Fruit fly (Drosophila melanogaster) whole organism, wandering third instar larva: ENCODE results near the gene CG7878.

Experiments used
- Abd-B ChIP-seq: fragments of >200 bp; optimal IDR thresholded peaks from 2 replicates; lab custom pipeline; 2017; ENCODE audit warnings: missing biosample characterization, missing genetic modification characterization
- CG9705 ChIP-seq: fragments of 200-800 bp; sonication (Bioruptor generic); optimal IDR thresholded peaks from 2 replicates; lab custom pipeline; 2018; ENCODE audit warnings: missing biosample characterization, mild to moderate bottlenecking, missing genetic modification characterization
- CrebA ChIP-seq: fragments of 200-800 bp; sonication (Bioruptor generic); optimal IDR thresholded peaks from 2 replicates; lab custom pipeline; 2016; ENCODE audit warnings: missing biosample characterization, mild to moderate bottlenecking, missing genetic modification characterization, borderline replicate concordance
- Dif ChIP-seq: fragments of 200-275, 200-300 bp; sonication (Bioruptor generic); optimal IDR thresholded peaks from 2 replicates; lab custom pipeline; 2018; ENCODE audit warnings: missing biosample characterization, missing genetic modification characterization; ENCODE audit not compliant: partially characterized antibody
- GATAd ChIP-seq: sonication (Bioruptor generic); optimal IDR thresholded peaks from 2 replicates; lab custom pipeline; 2016; ENCODE audit warnings: missing biosample characterization, missing genetic modification characterization
- HLH106 ChIP-seq: fragments of 200-800 bp; optimal IDR thresholded peaks from 3 replicates; lab custom pipeline; 2019; ENCODE audit warnings: missing biosample characterization, mild to moderate bottlenecking, missing genetic modification characterization, moderate library complexity
- Hnf4 ChIP-seq: fragments of 200-800 bp; sonication (Bioruptor generic); optimal IDR thresholded peaks from 2 replicates; lab custom pipeline; 2016; ENCODE audit warnings: missing biosample characterization, mild to moderate bottlenecking, missing genetic modification characterization
- Hr78 ChIP-seq: fragments of >200 bp; optimal IDR thresholded peaks from 2 replicates; lab custom pipeline; 2017; ENCODE audit warnings: missing biosample characterization, missing genetic modification characterization
- Hr83 ChIP-seq: fragments of 200-300 bp; sonication (Bioruptor generic); optimal IDR thresholded peaks from 2 replicates; lab custom pipeline; 2016; ENCODE audit warnings: missing biosample characterization, mild to moderate bottlenecking, missing genetic modification characterization, moderate library complexity; ENCODE audit not compliant: poor library complexity, severe bottlenecking
- Jra ChIP-seq: sonication (Bioruptor generic); optimal IDR thresholded peaks from 2 replicates; lab custom pipeline; 2016; ENCODE audit warnings: missing biosample characterization, missing genetic modification characterization
- Mio ChIP-seq: sonication (Bioruptor generic); optimal IDR thresholded peaks from 2 replicates; lab custom pipeline; 2016; ENCODE audit warnings: missing biosample characterization, missing genetic modification characterization
- Myc ChIP-seq: fragments of >200 bp; optimal IDR thresholded peaks from 2 replicates; lab custom pipeline; 2017
- N ChIP-seq: fragments of >200 bp; optimal IDR thresholded peaks from 2 replicates; lab custom pipeline; 2018; ENCODE audit warnings: missing biosample characterization, missing external identifiers, missing genetic modification characterization
- OdsH ChIP-seq: fragments of 200-800 bp; sonication (Bioruptor generic); optimal IDR thresholded peaks from 2 replicates; lab custom pipeline; 2016; ENCODE audit warnings: missing biosample characterization, mild to moderate bottlenecking, missing genetic modification characterization
- Rel ChIP-seq, 2 experiments: fragments of 200-800 bp; sonication (Bioruptor generic) in 1 of 2; optimal IDR thresholded peaks; 2 replicates in 1 of 2; 3 replicates in 1 of 2; lab custom pipeline; 2016 to 2019; ENCODE audit warnings: mild to moderate bottlenecking in 2 of 2, missing biosample characterization in 2 of 2, missing genetic modification characterization in 2 of 2, moderate library complexity in 1 of 2
- Sp1 ChIP-seq: fragments of 200-800 bp; sonication (Bioruptor generic); optimal IDR thresholded peaks from 3 replicates; lab custom pipeline; 2019; ENCODE audit warnings: missing biosample characterization, mild to moderate bottlenecking, missing genetic modification characterization, moderate library complexity
- Vsx2 ChIP-seq: fragments of 200-300, 225-300 bp; sonication (Bioruptor generic); optimal IDR thresholded peaks from 2 replicates; lab custom pipeline; 2018; ENCODE audit warnings: missing biosample characterization, missing genetic modification characterization; ENCODE audit not compliant: partially characterized antibody
- br ChIP-seq: fragments of 200-800 bp; sonication (Bioruptor generic); optimal IDR thresholded peaks from 2 replicates; lab custom pipeline; 2016; ENCODE audit warnings: missing biosample characterization, missing genetic modification characterization
- brk ChIP-seq: fragments of 200-800 bp; sonication (Bioruptor generic); optimal IDR thresholded peaks from 2 replicates; lab custom pipeline; 2016; ENCODE audit warnings: missing biosample characterization, mild to moderate bottlenecking, missing genetic modification characterization
- dl ChIP-seq, 2 experiments: fragments of 175-275, 200-275 bp in 1 of 2; fragments of 200-275 bp in 1 of 2; sonication (Bioruptor generic); optimal IDR thresholded peaks; lab custom pipeline; 2018; ENCODE audit warnings: mild to moderate bottlenecking in 2 of 2, missing biosample characterization in 2 of 2, missing genetic modification characterization in 2 of 2, moderate library complexity in 2 of 2; ENCODE audit not compliant: partially characterized antibody in 2 of 2, insufficient read depth in 1 of 2
- dmrt93B ChIP-seq: fragments of 200-800 bp; sonication (Bioruptor generic); optimal IDR thresholded peaks from 2 replicates; lab custom pipeline; 2018; ENCODE audit warnings: missing biosample characterization, mild to moderate bottlenecking, missing genetic modification characterization
- dsf ChIP-seq: sonication (Bioruptor generic); optimal IDR thresholded peaks from 2 replicates; lab custom pipeline; 2016; ENCODE audit warnings: missing biosample characterization, missing genetic modification characterization, borderline replicate concordance
- ey ChIP-seq: fragments of 200-800 bp; sonication (Bioruptor generic); optimal IDR thresholded peaks from 2 replicates; lab custom pipeline; 2016; ENCODE audit warnings: missing biosample characterization, missing genetic modification characterization
- foxo ChIP-seq, 2 experiments: fragments of 200-800 bp; sonication (Bioruptor generic); optimal IDR thresholded peaks; 2 replicates in 1 of 2; 3 replicates in 1 of 2; lab custom pipeline; 2016 to 2017; ENCODE audit warnings: missing biosample characterization in 2 of 2, missing genetic modification characterization in 2 of 2
- fru ChIP-seq: fragments of 200-800 bp; sonication (Bioruptor generic); optimal IDR thresholded peaks from 3 replicates; lab custom pipeline; 2016; ENCODE audit warnings: missing biosample characterization, mild to moderate bottlenecking, missing genetic modification characterization
- h ChIP-seq: fragments of 200-800 bp; sonication (Bioruptor generic); optimal IDR thresholded peaks from 3 replicates; lab custom pipeline; 2016; ENCODE audit warnings: missing biosample characterization, mild to moderate bottlenecking, missing genetic modification characterization
- jim ChIP-seq: fragments of 175-275, 200-325 bp; sonication (Bioruptor generic); optimal IDR thresholded peaks from 2 replicates; lab custom pipeline; 2016; ENCODE audit warnings: missing biosample characterization, mild to moderate bottlenecking, missing genetic modification characterization
- lola ChIP-seq: fragments of >200 bp; optimal IDR thresholded peaks from 2 replicates; lab custom pipeline; 2017; ENCODE audit warnings: missing biosample characterization, missing genetic modification characterization
- pan ChIP-seq: fragments of >200 bp; optimal IDR thresholded peaks from 2 replicates; lab custom pipeline; 2017
- psq ChIP-seq: fragments of 200-800 bp; sonication (Bioruptor generic); optimal IDR thresholded peaks from 3 replicates; lab custom pipeline; 2017; ENCODE audit warnings: missing biosample characterization, mild to moderate bottlenecking, missing genetic modification characterization, moderate library complexity
- rgr ChIP-seq: fragments of 200-800 bp; sonication (Bioruptor generic); optimal IDR thresholded peaks from 3 replicates; lab custom pipeline; 2016; ENCODE audit warnings: missing biosample characterization, mild to moderate bottlenecking, missing genetic modification characterization
- sage ChIP-seq: fragments of 200-800 bp; sonication (Bioruptor generic); optimal IDR thresholded peaks from 2 replicates; lab custom pipeline; 2016; ENCODE audit warnings: missing biosample characterization, mild to moderate bottlenecking, missing genetic modification characterization
- sv ChIP-seq: fragments of 200-800 bp; sonication (Bioruptor generic); optimal IDR thresholded peaks from 3 replicates; lab custom pipeline; 2016; ENCODE audit warnings: missing biosample characterization, missing genetic modification characterization
- tai ChIP-seq: sonication (Bioruptor generic); optimal IDR thresholded peaks from 2 replicates; lab custom pipeline; 2016; ENCODE audit warnings: missing biosample characterization, missing genetic modification characterization
- usp ChIP-seq: fragments of >200 bp; optimal IDR thresholded peaks from 2 replicates; lab custom pipeline; 2017; ENCODE audit warnings: missing biosample characterization, missing genetic modification characterization
- woc ChIP-seq: sonication (Bioruptor generic); optimal IDR thresholded peaks from 2 replicates; lab custom pipeline; 2016; ENCODE audit warnings: missing biosample characterization, mild to moderate bottlenecking, missing genetic modification characterization

Gene CG7878

DNA sequence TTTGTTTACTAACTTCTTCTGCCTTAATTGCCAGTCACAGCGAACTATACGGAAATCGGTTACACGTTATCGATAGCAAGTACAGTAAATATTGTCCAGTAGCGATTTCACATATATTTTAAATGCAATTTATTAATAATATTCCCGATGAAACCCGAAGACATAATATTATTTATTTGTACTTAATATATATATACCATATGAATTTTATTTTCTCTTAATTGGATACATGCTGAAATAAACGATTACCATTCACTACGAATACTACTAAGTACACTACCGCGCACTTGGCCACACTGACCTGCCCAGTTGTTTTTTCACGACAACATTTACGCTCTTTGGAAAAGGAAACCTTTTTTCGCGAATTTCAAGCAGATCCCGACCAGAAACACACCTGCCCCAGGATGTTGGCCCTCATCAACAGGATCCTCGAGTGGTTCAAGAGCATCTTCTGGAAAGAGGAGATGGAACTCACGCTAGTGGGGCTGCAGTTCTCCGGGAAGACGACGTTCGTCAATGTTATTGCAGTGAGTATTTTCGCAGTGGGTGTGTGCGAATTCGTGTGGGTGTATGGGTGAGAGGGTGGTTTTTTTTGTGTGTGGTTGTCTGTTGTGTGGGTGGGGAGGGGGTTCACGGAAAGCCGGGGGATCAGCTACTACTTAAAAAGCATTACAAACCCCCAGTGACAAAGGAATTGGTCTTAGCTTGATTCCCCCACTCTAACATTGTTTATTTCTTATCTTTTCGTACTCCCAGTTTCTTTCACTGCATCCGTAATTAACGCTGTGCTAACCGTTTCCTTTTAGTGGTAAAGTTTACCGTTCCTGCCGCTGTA is 4.0 kb downstream of the CG7878 start, which contains the start of the genes CG9667 and Arl8:
Gene CG9667, minus strand, starts transcription at position 42 of the 835 bp plus-strand sequence.
Gene Arl8, plus strand, starts transcription at position 290 of the 835 bp plus-strand sequence.
- no peak for TF ChIP-seq Hr78 (GFP tag; lab: Kevin White, UChicago)
- no peak for TF ChIP-seq Mio (GFP tag; lab: Kevin White, UChicago)
- no peak for TF ChIP-seq usp (GFP tag; lab: Kevin White, UChicago)
- peak; percentile 45 for TF ChIP-seq rgr
- peak; percentile 34 for TF ChIP-seq OdsH (GFP tag; lab: Kevin White, UChicago)
- peak; percentile 67 for TF ChIP-seq woc (GFP tag; lab: Kevin White, UChicago)
- TF ChIP-seq sage (GFP tag; lab: Kevin White, UChicago) = peak; percentile 54
- TF ChIP-seq psq (GFP tag; lab: Kevin White, UChicago) = peak; percentile 47
- TF ChIP-seq Dif (GFP tag; lab: Kevin White, UChicago) = no peak
- peak; percentile 1 for TF ChIP-seq CG9705 (GFP tag; lab: Kevin White, UChicago)
- TF ChIP-seq Hnf4 (GFP tag; lab: Kevin White, UChicago) = peak; percentile 51
- peak; percentile 68 for TF ChIP-seq Sp1 (GFP tag; lab: Kevin White, UChicago)
- TF ChIP-seq h = peak; percentile 58
- peak; percentile 79 for TF ChIP-seq brk (GFP tag; lab: Kevin White, UChicago)
- peak; percentile 7 for TF ChIP-seq Jra (GFP tag; lab: Kevin White, UChicago)
- TF ChIP-seq ey (GFP tag; lab: Kevin White, UChicago) = no peak
- TF ChIP-seq Vsx2 (GFP tag; lab: Kevin White, UChicago) = no peak
- TF ChIP-seq fru (GFP tag; lab: Kevin White, UChicago) = peak; percentile 43
- TF ChIP-seq dsf (GFP tag; lab: Kevin White, UChicago) = no peak
- peak; percentile 53 for TF ChIP-seq dmrt93B (GFP tag; lab: Kevin White, UChicago)
- no peak for TF ChIP-seq Rel (GFP tag; optimal IDR thresholded peaks at IDR 0.05; lab: Kevin White, UChicago)
- TF ChIP-seq Rel (tag; optimal IDR thresholded peaks at IDR 0.05; lab: Kevin White, UChicago) = peak; percentile 78
- no peak for TF ChIP-seq Hr83 (GFP tag; lab: Kevin White, UChicago)
- peak; percentile 16 for TF ChIP-seq N (GFP tag; lab: Kevin White, UChicago)
- TF ChIP-seq HLH106 (tag; lab: Kevin White, UChicago) = peak; percentile 74
- TF ChIP-seq lola = no peak
- TF ChIP-seq Myc (lab: Kevin White, UChicago) = peak; percentile 58
- no peak for TF ChIP-seq dl (GFP tag; optimal IDR thresholded peaks at IDR 0.05; lab: Kevin White, UChicago; ENCODE audit: insufficient read depth in 1 of 2, partially characterized antibody in 2 of 2)
- peak in 1 of 2 experiments; percentile 57 for TF ChIP-seq foxo (GFP tag; optimal IDR thresholded peaks at IDR 0.05; lab: Kevin White, UChicago)
- no peak for TF ChIP-seq jim
- TF ChIP-seq, all 38 proteins: peak for 18

DNA sequence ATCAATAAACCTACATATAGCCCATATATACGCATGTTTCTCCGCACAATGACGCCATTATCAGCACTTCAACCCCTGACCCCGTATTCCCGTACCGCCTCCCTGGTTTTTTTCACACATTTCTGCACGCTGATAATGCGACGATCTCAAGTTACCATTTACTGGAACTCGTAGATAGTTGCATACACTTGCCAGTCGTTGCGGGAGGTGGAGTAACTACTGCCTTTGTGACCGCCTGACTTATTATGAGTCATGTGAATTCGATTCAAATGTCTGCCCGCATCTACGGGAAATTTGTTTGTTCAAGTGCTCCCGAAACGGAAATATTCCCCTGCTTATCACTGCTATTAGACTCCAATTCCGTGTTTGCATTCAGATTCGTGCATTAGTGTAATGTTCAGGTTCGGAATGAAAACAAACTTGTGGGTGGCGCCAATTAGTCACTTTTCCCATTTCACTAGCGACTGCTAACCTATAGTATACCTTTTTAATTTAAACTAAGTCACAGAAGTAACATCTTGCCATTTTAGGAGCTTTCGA is 4.7 kb downstream of the CG7878 start:
- TF ChIP-seq pan (lab: Kevin White, UChicago) (no peak), Hr83 (GFP tag; lab: Kevin White, UChicago) (peak; percentile 4), Jra (GFP tag; lab: Kevin White, UChicago) (peak; percentile 31), ey (GFP tag; lab: Kevin White, UChicago) (no peak), jim (no peak), Rel (GFP tag; optimal IDR thresholded peaks at IDR 0.05; lab: Kevin White, UChicago) (no peak), Rel (tag; optimal IDR thresholded peaks at IDR 0.05; lab: Kevin White, UChicago) (peak; percentile 38), Hnf4 (GFP tag; lab: Kevin White, UChicago) (no peak), br (GFP tag; lab: Kevin White, UChicago) (no peak)

DNA sequence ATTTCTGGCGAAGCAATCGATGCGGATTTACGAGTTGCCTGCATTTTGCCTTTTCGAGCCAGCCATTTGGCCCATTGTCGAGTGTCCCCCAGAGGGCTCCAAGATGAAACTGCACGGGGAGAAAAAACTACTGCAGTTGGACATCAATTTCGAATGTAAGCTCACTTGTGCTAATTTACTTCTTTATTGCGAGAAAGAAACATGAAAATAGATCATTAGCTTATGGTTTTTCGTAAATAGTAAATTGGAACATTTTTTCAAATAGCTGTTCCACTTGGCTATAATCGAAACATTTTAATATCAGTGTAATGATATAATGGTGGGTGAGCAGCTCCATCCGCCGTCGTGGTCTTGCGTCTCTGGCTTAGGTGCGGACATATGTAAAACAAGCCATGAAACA is 9.9 kb downstream of the CG7878 start:
- no peak for TF ChIP-seq dmrt93B (GFP tag; lab: Kevin White, UChicago)
- no peak for TF ChIP-seq Vsx2 (GFP tag; lab: Kevin White, UChicago)
- no peak for TF ChIP-seq Jra (GFP tag; lab: Kevin White, UChicago)
- no peak for TF ChIP-seq Rel (GFP tag; optimal IDR thresholded peaks at IDR 0.05; lab: Kevin White, UChicago)
- no peak for TF ChIP-seq Rel (tag; optimal IDR thresholded peaks at IDR 0.05; lab: Kevin White, UChicago)
- TF ChIP-seq br (GFP tag; lab: Kevin White, UChicago) = peak; percentile 37
- TF ChIP-seq fru (GFP tag; lab: Kevin White, UChicago) = peak; percentile 47
- TF ChIP-seq tai (GFP tag; lab: Kevin White, UChicago) = no peak
- TF ChIP-seq CrebA (GFP tag; lab: Kevin White, UChicago) = no peak
- no peak for TF ChIP-seq N (GFP tag; lab: Kevin White, UChicago)
- TF ChIP-seq HLH106 (tag; lab: Kevin White, UChicago) = peak; percentile 33
- no peak for TF ChIP-seq Mio (GFP tag; lab: Kevin White, UChicago)
- TF ChIP-seq OdsH (GFP tag; lab: Kevin White, UChicago) = peak; percentile 22
- TF ChIP-seq jim = no peak
- TF ChIP-seq Sp1 (GFP tag; lab: Kevin White, UChicago) = peak; percentile 4
- peak; percentile 42 for TF ChIP-seq rgr
- no peak for TF ChIP-seq dl (GFP tag; optimal IDR thresholded peaks at IDR 0.05; lab: Kevin White, UChicago; ENCODE audit: insufficient read depth in 1 of 2, partially characterized antibody in 2 of 2)
- TF ChIP-seq Dif (GFP tag; lab: Kevin White, UChicago) = no peak
- TF ChIP-seq dsf (GFP tag; lab: Kevin White, UChicago) = no peak
- TF ChIP-seq lola = no peak
- no peak for TF ChIP-seq GATAd (GFP tag; lab: Kevin White, UChicago)
- TF ChIP-seq sv (GFP tag; lab: Kevin White, UChicago) = no peak
- TF ChIP-seq ey (GFP tag; lab: Kevin White, UChicago) = peak; percentile 52
- no peak for TF ChIP-seq usp (GFP tag; lab: Kevin White, UChicago)
- peak; percentile 23 for TF ChIP-seq psq (GFP tag; lab: Kevin White, UChicago)
- no peak for TF ChIP-seq brk (GFP tag; lab: Kevin White, UChicago)
- TF ChIP-seq Abd-B (GFP tag; lab: Kevin White, UChicago) = no peak
- TF ChIP-seq h = peak; percentile 57
- no peak for TF ChIP-seq woc (GFP tag; lab: Kevin White, UChicago)
- TF ChIP-seq CG9705 (GFP tag; lab: Kevin White, UChicago) = no peak
- peak in 1 of 2 experiments; percentile 57 for TF ChIP-seq foxo (GFP tag; optimal IDR thresholded peaks at IDR 0.05; lab: Kevin White, UChicago)
- no peak for TF ChIP-seq Hr83 (GFP tag; lab: Kevin White, UChicago)
